Worm (Caenorhabditis elegans) whole organism, young adult: ENCODE results near the gene kbp-4.
A peak's percentile ranks its signal among the peaks of the same experiment; 100 is the strongest.

Source experiments
- B0035.1 ChIP-seq: sonication (generic microtip); optimal IDR thresholded peaks from 2 replicates; lab custom pipeline; 2016; ENCODE audit warnings: missing genetic modification characterization, mild to moderate bottlenecking, missing compliant biosample characterization, missing genotype, missing genetic modification reagents
- F10E7.11 ChIP-seq: sonication (generic microtip); optimal IDR thresholded peaks from 2 replicates; lab custom pipeline; 2017; ENCODE audit warnings: mild to moderate bottlenecking, missing genetic modification characterization, moderate library complexity, missing compliant biosample characterization
- F23B12.7 ChIP-seq: sonication (generic microtip); optimal IDR thresholded peaks from 2 replicates; lab custom pipeline; 2017; ENCODE audit warnings: missing genetic modification characterization, mild to moderate bottlenecking, missing compliant biosample characterization, antibody characterized with exemption, moderate library complexity; ENCODE audit not compliant: insufficient read depth
- F39B2.1 ChIP-seq: fragments of 200-800 bp; sonication (Bioruptor generic); IDR thresholded peaks from 2 replicates; pipeline ENCODE4 v1.3.6; 2022; ENCODE audit warnings: missing genetic modification reagents, missing genetic modification characterization, missing compliant biosample characterization
- F49E8.2 ChIP-seq: sonication (generic microtip); optimal IDR thresholded peaks from 3 replicates; lab custom pipeline; 2017; ENCODE audit warnings: missing genetic modification characterization, mild to moderate bottlenecking, missing compliant biosample characterization, antibody characterized with exemption, moderate library complexity; ENCODE audit not compliant: insufficient read depth
- F57A8.1 ChIP-seq: fragments of 200-800 bp; sonication (Bioruptor generic); optimal IDR thresholded peaks from 2 replicates; lab custom pipeline; 2018; ENCODE audit warnings: mild to moderate bottlenecking, missing genetic modification characterization, moderate library complexity, missing compliant biosample characterization
- K11D2.4 ChIP-seq: fragments of 200-800 bp; sonication (Bioruptor generic); IDR thresholded peaks from 2 replicates; pipeline ENCODE4 v1.3.6; 2022; ENCODE audit warnings: missing genetic modification reagents, missing genetic modification characterization, missing compliant biosample characterization
- Y67H2A.10 ChIP-seq: fragments of 200-800 bp; sonication (Bioruptor generic); conservative IDR thresholded peaks from 2 replicates; pipeline ENCODE4 v1.3.6; 2022; ENCODE audit warnings: missing genetic modification reagents, missing genetic modification characterization, missing compliant biosample characterization
- ZK185.1 ChIP-seq: sonication (generic microtip); optimal IDR thresholded peaks from 2 replicates; lab custom pipeline; 2016; ENCODE audit warnings: mild to moderate bottlenecking, missing genetic modification characterization, missing compliant biosample characterization; ENCODE audit not compliant: poor library complexity, severe bottlenecking
- ama-1 ChIP-seq, 3 experiments: fragments of 150-350 bp in 1 of 3; sonication (generic microtip) in 2 of 3; optimal IDR thresholded peaks; 2 replicates each; lab custom pipeline; 2014 to 2018; ENCODE audit warnings: missing biosample characterization in 2 of 3, missing genetic modification characterization in 2 of 3, missing genetic modification reagents in 2 of 3
- athp-1 ChIP-seq: sonication (generic microtip); optimal IDR thresholded peaks from 2 replicates; lab custom pipeline; 2017; ENCODE audit warnings: mild to moderate bottlenecking, missing genetic modification characterization, missing compliant biosample characterization
- attf-3 ChIP-seq: fragments of 200-800 bp; sonication (Bioruptor generic); conservative IDR thresholded peaks from 2 replicates; pipeline ENCODE4 v1.3.6; 2022; ENCODE audit warnings: missing genetic modification reagents, missing genetic modification characterization, missing compliant biosample characterization
- bed-1 ChIP-seq: fragments of 200-800 bp; sonication (Bioruptor generic); IDR thresholded peaks from 2 replicates; pipeline ENCODE4 v1.3.6; 2022; ENCODE audit warnings: missing genetic modification reagents, missing genetic modification characterization, missing compliant biosample characterization
- bed-2 ChIP-seq: fragments of 200-800 bp; sonication (Bioruptor generic); IDR thresholded peaks from 2 replicates; pipeline ENCODE4 v1.3.6; 2022; ENCODE audit warnings: missing genetic modification reagents, missing genetic modification characterization, missing compliant biosample characterization
- chd-7 ChIP-seq: sonication (generic microtip); optimal IDR thresholded peaks from 2 replicates; lab custom pipeline; 2016; ENCODE audit warnings: mild to moderate bottlenecking, missing genetic modification characterization, moderate library complexity, missing compliant biosample characterization
- egl-18 ChIP-seq: fragments of 200-800 bp; sonication (Bioruptor generic); IDR thresholded peaks from 2 replicates; pipeline ENCODE4 v1.3.6; 2022; ENCODE audit warnings: missing genetic modification reagents, missing genetic modification characterization, missing compliant biosample characterization
- hlh-26 ChIP-seq: fragments of 200-800 bp; sonication (Bioruptor generic); conservative IDR thresholded peaks from 2 replicates; pipeline ENCODE4 v1.3.6; 2022; ENCODE audit warnings: missing genetic modification reagents, missing genetic modification characterization, missing compliant biosample characterization
- hmg-20 ChIP-seq: fragments of 200-800 bp; sonication (Bioruptor generic); IDR thresholded peaks from 2 replicates; pipeline ENCODE4 v1.3.6; 2022; ENCODE audit warnings: missing genetic modification reagents, missing genetic modification characterization, missing compliant biosample characterization
- hrde-1 ChIP-seq: sonication (generic microtip); optimal IDR thresholded peaks from 2 replicates; lab custom pipeline; 2016; ENCODE audit warnings: missing genetic modification characterization, mild to moderate bottlenecking, missing compliant biosample characterization, moderate library complexity, missing genotype, missing genetic modification reagents, borderline replicate concordance
- let-607 ChIP-seq, 2 experiments: fragments of 200-800 bp in 1 of 2; sonication (Bioruptor generic) in 1 of 2; sonication (generic microtip) in 1 of 2; optimal IDR thresholded peaks; 2 replicates each; lab custom pipeline; 2016 to 2018; ENCODE audit warnings: mild to moderate bottlenecking in 2 of 2, missing compliant biosample characterization in 2 of 2, missing genetic modification characterization in 2 of 2, moderate library complexity in 2 of 2, missing genotype in 1 of 2
- lin-40 ChIP-seq: sonication (generic microtip); optimal IDR thresholded peaks from 2 replicates; lab custom pipeline; 2016; ENCODE audit warnings: missing genetic modification characterization, mild to moderate bottlenecking, missing compliant biosample characterization, missing genotype, missing genetic modification reagents
- lir-1 ChIP-seq: fragments of 200-800 bp; sonication (Bioruptor generic); conservative IDR thresholded peaks from 2 replicates; pipeline ENCODE4 v1.3.6; 2022; ENCODE audit warnings: missing genetic modification reagents, missing genetic modification characterization, missing compliant biosample characterization
- lsl-1 ChIP-seq: fragments of 200-800 bp; sonication (Bioruptor generic); optimal IDR thresholded peaks from 2 replicates; lab custom pipeline; 2018; ENCODE audit warnings: mild to moderate bottlenecking, missing genetic modification characterization, moderate library complexity, missing compliant biosample characterization
- lsy-27 ChIP-seq: sonication (generic microtip); optimal IDR thresholded peaks from 2 replicates; lab custom pipeline; 2017; ENCODE audit warnings: missing genetic modification characterization, mild to moderate bottlenecking, missing compliant biosample characterization, antibody characterized with exemption, missing genotype, borderline replicate concordance; ENCODE audit not compliant: insufficient read depth
- madf-3 ChIP-seq: fragments of 200-800 bp; sonication (Bioruptor generic); IDR thresholded peaks from 2 replicates; pipeline ENCODE4 v1.3.6; 2022; ENCODE audit warnings: missing genetic modification reagents, missing genetic modification characterization, missing compliant biosample characterization
- madf-6 ChIP-seq: fragments of 200-800 bp; sonication (Bioruptor generic); IDR thresholded peaks from 2 replicates; pipeline ENCODE4 v1.3.6; 2022; ENCODE audit warnings: missing genetic modification reagents, missing genetic modification characterization, missing compliant biosample characterization
- mxl-1 ChIP-seq: sonication (generic microtip); optimal IDR thresholded peaks from 2 replicates; lab custom pipeline; 2016; ENCODE audit warnings: missing genetic modification characterization, missing compliant biosample characterization
- nfya-1 ChIP-seq: sonication (generic microtip); optimal IDR thresholded peaks from 2 replicates; lab custom pipeline; 2017; ENCODE audit warnings: antibody characterized with exemption, missing compliant biosample characterization, missing genetic modification characterization, borderline replicate concordance; ENCODE audit not compliant: insufficient read depth
- nfya-2 ChIP-seq: fragments of 200-800 bp; sonication (Bioruptor generic); IDR thresholded peaks from 2 replicates; pipeline ENCODE4 v1.3.6; 2022; ENCODE audit warnings: missing genetic modification reagents, missing genetic modification characterization, missing compliant biosample characterization
- nfyb-1 ChIP-seq: fragments of 200-800 bp; sonication (Bioruptor generic); IDR thresholded peaks from 2 replicates; pipeline ENCODE4 v1.3.6; 2022; ENCODE audit warnings: missing genetic modification reagents, missing genetic modification characterization, missing compliant biosample characterization
- nhr-179 ChIP-seq: sonication (generic microtip); optimal IDR thresholded peaks from 2 replicates; lab custom pipeline; 2016; ENCODE audit warnings: mild to moderate bottlenecking, missing genetic modification characterization, missing compliant biosample characterization
- nhr-90 ChIP-seq: sonication (generic microtip); optimal IDR thresholded peaks from 2 replicates; lab custom pipeline; 2016; ENCODE audit warnings: missing genotype, mild to moderate bottlenecking, missing genetic modification characterization, missing compliant biosample characterization
- pbrm-1 ChIP-seq: fragments of 200-800 bp; sonication (Bioruptor generic); IDR thresholded peaks from 2 replicates; pipeline ENCODE4 v1.3.6; 2022; ENCODE audit warnings: missing genetic modification reagents, missing genetic modification characterization, missing compliant biosample characterization
- pha-4 ChIP-seq: fragments of 150-350 bp; sonication (generic microtip); optimal IDR thresholded peaks from 2 replicates; lab custom pipeline; 2014; ENCODE audit warnings: missing biosample characterization, missing genetic modification reagents, missing genetic modification characterization
- rec-8 ChIP-seq, 2 experiments: sonication (generic microtip); optimal IDR thresholded peaks; 2 replicates each; lab custom pipeline; 2016; ENCODE audit warnings: mild to moderate bottlenecking in 2 of 2, missing genetic modification characterization in 2 of 2, missing genetic modification reagents in 2 of 2, missing genotype in 2 of 2, missing biosample characterization in 1 of 2, missing compliant biosample characterization in 1 of 2, moderate library complexity in 1 of 2
- sdz-38 ChIP-seq: sonication (generic microtip); optimal IDR thresholded peaks from 2 replicates; lab custom pipeline; 2016; ENCODE audit warnings: missing genotype, missing genetic modification characterization, missing compliant biosample characterization
- snpc-1.1 ChIP-seq: sonication (generic microtip); optimal IDR thresholded peaks from 2 replicates; lab custom pipeline; 2017; ENCODE audit warnings: missing genetic modification characterization, mild to moderate bottlenecking, missing compliant biosample characterization, antibody characterized with exemption, moderate library complexity, missing genotype, missing genetic modification reagents; ENCODE audit not compliant: insufficient read depth
- snpc-1.3 ChIP-seq: sonication (generic microtip); optimal IDR thresholded peaks from 2 replicates; lab custom pipeline; 2017; ENCODE audit warnings: missing genetic modification characterization, mild to moderate bottlenecking, missing compliant biosample characterization, antibody characterized with exemption, moderate library complexity, missing genotype, missing genetic modification reagents; ENCODE audit not compliant: insufficient read depth
- snpc-3.4 ChIP-seq: sonication (generic microtip); optimal IDR thresholded peaks from 2 replicates; lab custom pipeline; 2017; ENCODE audit warnings: missing genetic modification characterization, mild to moderate bottlenecking, missing compliant biosample characterization, antibody characterized with exemption, moderate library complexity, missing genotype, missing genetic modification reagents
- tbp1 ChIP-seq: fragments of 200-800 bp; sonication (Bioruptor generic); optimal IDR thresholded peaks from 2 replicates; lab custom pipeline; 2018; ENCODE audit warnings: mild to moderate bottlenecking, missing genetic modification characterization, missing compliant biosample characterization
- unc-130 ChIP-seq: sonication (generic microtip); optimal IDR thresholded peaks from 2 replicates; lab custom pipeline; 2016; ENCODE audit warnings: missing genetic modification reagents, missing genetic modification characterization, missing compliant biosample characterization
- unc-62 ChIP-seq: fragments of 150-350 bp; optimal IDR thresholded peaks from 2 replicates; lab custom pipeline; 2014; ENCODE audit warnings: missing biosample characterization, missing genetic modification reagents, missing genetic modification characterization
- zfh-2 ChIP-seq: fragments of 200-800 bp; sonication (Bioruptor generic); conservative IDR thresholded peaks from 2 replicates; pipeline ENCODE4 v1.3.6; 2022; ENCODE audit warnings: missing genetic modification reagents, missing genetic modification characterization, missing compliant biosample characterization
- zim-3 ChIP-seq: sonication (generic microtip); optimal IDR thresholded peaks from 2 replicates; lab custom pipeline; 2017; ENCODE audit warnings: mild to moderate bottlenecking, missing genetic modification characterization, moderate library complexity, missing compliant biosample characterization
- ztf-25 ChIP-seq: fragments of 200-800 bp; sonication (Bioruptor generic); IDR thresholded peaks from 2 replicates; pipeline ENCODE4 v1.3.6; 2022; ENCODE audit warnings: missing genetic modification reagents, missing genetic modification characterization, missing compliant biosample characterization
- ztf-28 ChIP-seq: fragments of 200-800 bp; sonication (Bioruptor generic); IDR thresholded peaks from 2 replicates; pipeline ENCODE4 v1.3.6; 2022; ENCODE audit warnings: missing genetic modification reagents, missing genetic modification characterization, missing compliant biosample characterization

The kbp-4 gene

DNA sequence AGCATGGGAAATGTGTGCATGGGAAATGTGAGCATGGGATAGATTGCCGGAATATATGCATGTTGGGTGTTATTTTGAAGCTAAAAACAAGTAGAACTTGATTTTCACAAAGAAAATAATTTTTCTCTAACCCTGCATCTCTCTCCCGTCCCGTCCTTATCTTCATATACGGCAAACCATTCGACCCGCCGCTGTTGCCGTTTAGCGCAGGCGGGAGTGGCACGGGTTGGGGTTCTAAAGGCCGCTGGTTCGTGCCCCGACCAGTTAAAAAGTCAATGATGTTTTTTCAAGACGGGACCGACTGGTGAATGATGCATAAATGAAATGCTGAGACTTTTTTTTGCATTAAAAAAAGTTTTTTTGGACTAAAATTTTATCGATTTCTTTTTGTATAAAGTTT lies 41.5 kb downstream of the kbp-4 start (continued):
- TF ChIP-seq pbrm-1 (GFP tag; lab: Robert Waterston, UW) = peak; percentile 64; the same call in 1 of the 2 replicates
- no peak for TF ChIP-seq attf-3 (GFP tag; lab: Robert Waterston, UW)
- TF ChIP-seq nhr-179 = no peak
- TF ChIP-seq nfya-2 (GFP tag; lab: Robert Waterston, UW) = no peak
- TF ChIP-seq nfyb-1 (GFP tag; lab: Robert Waterston, UW) = peak; percentile 79
- peak; percentile 60 for TF ChIP-seq F23B12.7
- no peak for TF ChIP-seq K11D2.4 (GFP tag; lab: Robert Waterston, UW)
- TF ChIP-seq pha-4 = no peak
- TF ChIP-seq F39B2.1 (GFP tag; lab: Robert Waterston, UW) = no peak
- no peak for TF ChIP-seq hrde-1 (tag; lab: Kevin White, UChicago)
- TF ChIP-seq zfh-2 (GFP tag; lab: Robert Waterston, UW) = peak; percentile 53
- TF ChIP-seq F57A8.1 (GFP tag; lab: Kevin White, UChicago) = no peak
- no peak for TF ChIP-seq bed-1 (GFP tag; lab: Robert Waterston, UW)
- peak; percentile 77 for TF ChIP-seq nhr-90 (tag; lab: Kevin White, UChicago)
- TF ChIP-seq madf-3 (GFP tag; lab: Robert Waterston, UW) = no peak
- TF ChIP-seq bed-2 (GFP tag; lab: Robert Waterston, UW) = 0 out of 2 replicates have a peak, but pooled peaks have one; percentile 51
- TF ChIP-seq F49E8.2 (tag; lab: Kevin White, UChicago) = peak; percentile 3
- peak; percentile 42 for TF ChIP-seq mxl-1 (tag; lab: Kevin White, UChicago)
- TF ChIP-seq lsy-27 (tag; lab: Kevin White, UChicago) = peak; percentile 9
- TF ChIP-seq ztf-25 = 0 out of 2 replicates have a peak, but pooled peaks have one; percentile 61
- TF ChIP-seq unc-62 (GFP tag; lab: Kevin White, UChicago) = no peak
- no peak for TF ChIP-seq lir-1
- TF ChIP-seq egl-18 = no peak
- TF ChIP-seq zim-3 (tag; lab: Kevin White, UChicago) = peak; percentile 63
- TF ChIP-seq ZK185.1 (tag; lab: Kevin White, UChicago) = no peak
- TF ChIP-seq Y67H2A.10 (GFP tag; lab: Robert Waterston, UW) = no peak
- peak; percentile 15 to 66 for TF ChIP-seq rec-8 (tag; optimal IDR thresholded peaks at IDR 0.05; lab: Kevin White, UChicago)
- TF ChIP-seq ama-1 (optimal IDR thresholded peaks at IDR 0.05; lab: Kevin White, UChicago) = no peak
- TF ChIP-seq ama-1 (GFP tag; optimal IDR thresholded peaks at IDR 0.05; lab: Kevin White, UChicago) = peak; percentile 39 to 76
- peak; percentile 20 for TF ChIP-seq snpc-1.3 (tag; lab: Kevin White, UChicago)
- TF ChIP-seq sdz-38 = no peak
- TF ChIP-seq hlh-26 (GFP tag; lab: Robert Waterston, UW) = no peak
- TF ChIP-seq F10E7.11 (tag; lab: Kevin White, UChicago) = no peak
- no peak for TF ChIP-seq nfya-1 (tag; lab: Kevin White, UChicago)
- no peak for TF ChIP-seq let-607 (tag; optimal IDR thresholded peaks at IDR 0.05; lab: Kevin White, UChicago)
- TF ChIP-seq chd-7 = peak; percentile 8
- no peak for TF ChIP-seq snpc-1.1
- no peak for TF ChIP-seq B0035.1 (tag; lab: Kevin White, UChicago)
- peak; percentile 48 for TF ChIP-seq snpc-3.4 (tag; lab: Kevin White, UChicago)
- no peak for TF ChIP-seq ztf-28 (GFP tag; lab: Robert Waterston, UW)
- peak; percentile 39 for TF ChIP-seq lin-40
- TF ChIP-seq unc-130 (GFP tag; lab: Kevin White, UChicago) = no peak
- peak; percentile 94 for TF ChIP-seq tbp1 (GFP tag; lab: Kevin White, UChicago)
- TF ChIP-seq athp-1 (tag; lab: Kevin White, UChicago) = peak; percentile 36
- no peak for TF ChIP-seq hmg-20 (GFP tag; lab: Robert Waterston, UW)
- TF ChIP-seq madf-6 (GFP tag; lab: Robert Waterston, UW) = no peak
- TF ChIP-seq lsl-1 (GFP tag; lab: Kevin White, UChicago) = peak; percentile 52
